Worm (Caenorhabditis elegans) whole organism, L3 larva: ENCODE measurements around the gene gst-15.
"Not testable (repeated sequence)": the region's sequence is repeated elsewhere in the genome, so short reads cannot be mapped to it uniquely, and the experiment has no call there.

Experiments
- ceh-82 ChIP-seq: fragments of 150-350 bp; optimal IDR thresholded peaks from 2 replicates; lab custom pipeline; 2014; ENCODE audit warnings: missing biosample characterization, missing genetic modification characterization
- ceh-9 ChIP-seq: sonication (generic microtip); optimal IDR thresholded peaks from 2 replicates; lab custom pipeline; 2018; ENCODE audit warnings: missing biosample characterization, missing genetic modification characterization
- daf-12 ChIP-seq: fragments of 150-350 bp; optimal IDR thresholded peaks from 2 replicates; lab custom pipeline; 2014; ENCODE audit warnings: missing biosample characterization, missing genetic modification reagents, missing genetic modification characterization
- egl-27 ChIP-seq: sonication (generic microtip); optimal IDR thresholded peaks from 4 replicates; lab custom pipeline; 2017; ENCODE audit warnings: missing biosample characterization, missing genetic modification reagents, missing genetic modification characterization
- fos-1 ChIP-seq: fragments of 150-350 bp; optimal IDR thresholded peaks from 2 replicates; lab custom pipeline; 2014; ENCODE audit warnings: missing biosample characterization, missing genetic modification characterization
- mdl-1 ChIP-seq: fragments of 150-350 bp; optimal IDR thresholded peaks from 2 replicates; lab custom pipeline; 2014; ENCODE audit warnings: missing biosample characterization, missing genetic modification characterization
- nfya-1 ChIP-seq: sonication (generic microtip); optimal IDR thresholded peaks from 2 replicates; lab custom pipeline; 2017; ENCODE audit warnings: missing genetic modification characterization, mild to moderate bottlenecking, missing compliant biosample characterization, antibody characterized with exemption, moderate library complexity; ENCODE audit not compliant: insufficient read depth
- nhr-12 ChIP-seq: fragments of 150-350 bp; optimal IDR thresholded peaks from 2 replicates; lab custom pipeline; 2014; ENCODE audit warnings: missing biosample characterization, missing genetic modification characterization
- nhr-25 ChIP-seq: sonication (generic microtip); optimal IDR thresholded peaks from 2 replicates; lab custom pipeline; 2017; ENCODE audit warnings: missing biosample characterization, missing genetic modification characterization
- skn-1 ChIP-seq: fragments of 150-350 bp; optimal IDR thresholded peaks from 2 replicates; lab custom pipeline; 2014; ENCODE audit warnings: missing biosample characterization, missing genetic modification characterization

- TF ChIP-seq fos-1 (tag; lab: Kevin White, UChicago); skn-1; ceh-82 (tag; lab: Kevin White, UChicago); nfya-1; nhr-25 (tag; lab: Kevin White, UChicago); daf-12 (tag; lab: Kevin White, UChicago); mdl-1 (tag; lab: Kevin White, UChicago); egl-27 (tag; lab: Kevin White, UChicago); nhr-12; ceh-9 (tag; lab: Kevin White, UChicago): not testable (repeated sequence)
Measured at ce11 chrII:13654723-13655122, 41.7 kb upstream of the gst-15 start, which contains the start of gene C31C9.9.
